Worm (Caenorhabditis elegans): Measurements from ENCODE around the gene grl-31.

Gene grl-31

DNA sequence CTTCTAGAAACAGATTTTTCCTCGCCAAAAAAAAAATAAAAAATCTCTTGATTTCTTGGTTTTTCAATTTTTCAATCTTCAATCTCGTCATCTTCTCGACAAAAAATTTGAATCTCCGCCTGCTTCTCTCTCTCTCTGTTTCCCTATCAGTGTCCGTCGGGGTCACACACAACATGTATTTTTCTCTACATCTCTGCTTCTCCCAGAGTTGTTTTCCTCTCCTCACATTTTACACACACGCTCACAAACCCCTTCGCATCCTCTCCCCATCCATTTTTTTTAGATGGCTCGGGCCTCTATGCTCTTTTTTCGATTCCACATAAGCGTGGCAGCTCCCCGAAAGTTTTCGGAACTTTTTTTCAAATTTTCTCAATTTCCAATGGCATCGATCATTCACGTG, 22.2 kb upstream of the grl-31 start (continued):
- TF ChIP-seq nhr-102 (tag; optimal IDR thresholded peaks at IDR 0.05) = peak; percentile 21
- no peak for TF ChIP-seq mxl-2 (GFP tag; conservative IDR thresholded peaks at IDR 0.05)

DNA sequence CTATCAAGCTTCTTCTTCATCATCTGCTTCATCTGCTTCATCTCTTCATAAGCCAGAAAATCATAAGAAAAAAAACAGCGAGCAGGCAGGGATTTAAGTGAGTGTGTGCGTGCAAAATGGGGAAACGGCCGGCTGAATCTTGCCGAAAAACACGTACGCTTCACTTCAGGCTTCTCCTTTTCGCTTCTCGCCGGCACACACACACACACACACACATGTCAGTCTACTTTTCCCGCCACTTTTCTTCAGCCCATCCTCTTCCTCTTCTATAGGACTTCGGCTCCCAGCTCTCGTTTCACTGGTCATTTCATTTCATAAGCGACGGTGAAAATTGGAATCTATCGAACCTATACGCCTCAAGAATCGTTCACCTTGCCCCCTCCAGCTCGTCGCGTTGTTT, 21.7 kb upstream of the grl-31 start:
- TF ChIP-seq lin-29 (GFP tag; IDR thresholded peaks at IDR 0.05) (no peak), ztf-11 (tag; optimal IDR thresholded peaks at IDR 0.05) (no peak), ama-1 (optimal IDR thresholded peaks at IDR 0.05) (no peak), unc-62 (GFP tag; optimal IDR thresholded peaks at IDR 0.05 in 1 of 2) (peak in 1 of 2 experiments; percentile 92), unc-62 (tag; optimal IDR thresholded peaks at IDR 0.05) (no peak), F26F4.8 (GFP tag; conservative IDR thresholded peaks at IDR 0.05) (no peak), hif-1 (tag; optimal IDR thresholded peaks at IDR 0.05) (peak in 1 of 2 experiments; percentile 98), hmg-1.1 (GFP tag; IDR thresholded peaks at IDR 0.05) (0 out of 2 replicates have a peak, but pooled peaks have one; percentile 16), aha-1 (tag) (peak; percentile 98), mxl-3 (GFP tag; optimal IDR thresholded peaks at IDR 0.05) (peak; percentile 46)

DNA sequence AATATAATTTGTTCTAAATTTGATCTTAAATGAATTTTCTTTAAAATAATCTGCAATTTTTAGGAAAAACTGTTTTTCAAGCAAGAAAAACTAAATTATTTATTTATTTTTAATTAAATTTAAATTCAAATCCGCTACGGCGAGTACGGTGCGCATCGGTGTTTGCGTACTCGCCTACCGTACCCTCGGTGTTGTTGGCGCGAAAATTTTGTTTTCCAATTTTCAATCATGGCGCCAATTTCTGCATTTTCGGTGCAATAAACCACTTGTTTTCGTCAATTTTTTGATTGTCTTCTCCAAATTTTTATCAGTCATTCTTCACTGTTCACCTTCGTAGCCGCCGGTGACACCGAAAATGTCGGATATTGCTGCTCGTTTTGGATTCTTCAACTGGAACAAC, 21.2 kb upstream of the grl-31 start, which contains the start of gene pygl-1:
pygl-1 (plus strand) TSS at position 211 of the 400 bp plus-strand sequence.
- TF ChIP-seq duxl-1 (tag; optimal IDR thresholded peaks at IDR 0.05; ENCODE audit: poor library complexity) (no peak), lin-38 (GFP tag; IDR thresholded peaks at IDR 0.05) (peak; percentile 69), ceh-82 (tag; optimal IDR thresholded peaks at IDR 0.05) (no peak), tra-1 (GFP tag; IDR thresholded peaks at IDR 0.05) (no peak), Y48G9A.11 (GFP tag; IDR thresholded peaks at IDR 0.05) (peak; percentile 91), jun-1 (tag; optimal IDR thresholded peaks at IDR 0.05) (no peak), snpc-1.2 (GFP tag; IDR thresholded peaks at IDR 0.05) (peak; percentile 27; the same call in 1 of the 2 replicates), unc-130 (GFP tag; optimal IDR thresholded peaks at IDR 0.05) (peak; percentile 88), F49E8.2 (tag; optimal IDR thresholded peaks at IDR 0.05; ENCODE audit: borderline replicate concordance) (peak; percentile 66), lsy-2 (tag; optimal IDR thresholded peaks at IDR 0.05) (peak in 1 of 2 experiments; percentile 72), spr-1 (tag; optimal IDR thresholded peaks at IDR 0.05) (no peak), daf-8 (GFP tag; IDR thresholded peaks at IDR 0.05) (no peak), ZK337.2 (GFP tag; IDR thresholded peaks at IDR 0.05) (no peak), cey-2 (tag; optimal IDR thresholded peaks at IDR 0.05; ENCODE audit: borderline replicate concordance, insufficient read depth) (no peak), mdl-1 (tag; optimal IDR thresholded peaks at IDR 0.05) (no peak), madf-9 (GFP tag; conservative IDR thresholded peaks at IDR 0.05) (0 out of 2 replicates have a peak, but pooled peaks have one; percentile 10), daf-16 (GFP tag; optimal IDR thresholded peaks at IDR 0.05) (no peak), daf-16 (tag; optimal IDR thresholded peaks at IDR 0.05) (peak; percentile 28)

DNA sequence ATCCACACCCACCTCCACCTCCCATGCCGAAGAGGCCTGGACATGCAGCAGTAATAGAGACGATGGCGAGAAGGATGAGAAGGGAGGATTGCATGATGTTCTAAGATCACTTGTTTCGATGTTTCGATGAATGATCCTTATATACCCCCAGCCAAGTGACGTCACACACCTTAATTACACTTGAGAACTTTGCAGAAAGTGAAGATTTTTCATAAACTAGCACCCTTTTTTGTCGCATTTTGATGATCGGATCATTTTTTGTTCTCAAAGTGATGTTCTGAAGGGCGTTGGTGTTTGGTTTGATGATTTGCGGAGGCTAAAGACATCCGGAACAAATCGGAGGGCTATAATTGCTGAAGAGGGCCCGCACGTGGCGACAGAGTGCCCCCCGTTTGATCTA, 18.2 kb upstream of the grl-31 start, which contains the start of gene grl-27:
grl-27 (minus strand) TSS at position 101 of the 400 bp plus-strand sequence.
- no peak for TF ChIP-seq daf-8 (GFP tag; IDR thresholded peaks at IDR 0.05)
- TF ChIP-seq hlh-11 (tag; optimal IDR thresholded peaks at IDR 0.05) = no peak
- TF ChIP-seq nhr-102 (tag; optimal IDR thresholded peaks at IDR 0.05) = no peak
- TF ChIP-seq aly-2 (tag; optimal IDR thresholded peaks at IDR 0.05) = no peak
- no peak for TF ChIP-seq nhr-48 (tag; optimal IDR thresholded peaks at IDR 0.05)
- TF ChIP-seq dmd-6 (GFP tag; IDR thresholded peaks at IDR 0.05) = no peak
- TF ChIP-seq ama-1 (optimal IDR thresholded peaks at IDR 0.05) = no peak
- TF ChIP-seq fkh-10 (GFP tag; optimal IDR thresholded peaks at IDR 0.05) = no peak
- no peak for TF ChIP-seq dmd-8 (GFP tag; IDR thresholded peaks at IDR 0.05)
